Fruit fly (Drosophila melanogaster) whole organism, wandering third instar larva: Measurements from ENCODE around the gene ATPsynD.

Experiments
- Dfd ChIP-seq: fragments of >200 bp; optimal IDR thresholded peaks from 2 replicates; lab custom pipeline; 2017; ENCODE audit warnings: missing biosample characterization, missing genetic modification characterization
- h ChIP-seq: fragments of 200-800 bp; sonication (Bioruptor generic); optimal IDR thresholded peaks from 3 replicates; lab custom pipeline; 2016; ENCODE audit warnings: missing biosample characterization, mild to moderate bottlenecking, missing genetic modification characterization
- usp ChIP-seq: fragments of >200 bp; optimal IDR thresholded peaks from 2 replicates; lab custom pipeline; 2017; ENCODE audit warnings: missing biosample characterization, missing genetic modification characterization

DNA sequence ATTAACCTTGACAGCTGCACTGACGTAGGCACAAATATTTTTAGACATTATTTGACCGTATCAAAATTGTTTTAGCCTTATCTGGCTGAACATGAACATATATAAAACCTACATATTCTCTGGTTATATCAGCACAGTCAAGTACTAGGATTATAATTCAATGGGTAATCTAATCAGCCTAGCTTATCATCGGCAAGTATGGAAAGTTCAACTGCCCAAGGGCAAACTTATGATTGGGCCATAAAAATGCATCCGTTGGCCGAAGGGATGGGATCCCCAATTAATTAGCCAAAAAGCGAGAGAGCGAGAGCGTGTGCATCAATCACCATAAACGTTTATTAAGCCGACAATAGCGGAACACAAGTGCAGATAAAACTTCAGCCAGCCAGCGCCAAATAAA lies 29.3 kb upstream of the ATPsynD start:
- TF ChIP-seq h (GFP tag; lab: Kevin White, UChicago): no peak
- no peak for TF ChIP-seq usp
- TF ChIP-seq Dfd (GFP tag; lab: Kevin White, UChicago): no peak
